Worm (Caenorhabditis elegans) whole organism, young adult: ENCODE measurements around the gene srf-3.
"Not testable (repeated sequence)": the region's sequence is repeated elsewhere in the genome, so short reads cannot be mapped to it uniquely, and the experiment has no call there.

Experiments
- B0336.3 ChIP-seq: fragments of 200-800 bp; sonication (Bioruptor generic); IDR thresholded peaks from 2 replicates; pipeline ENCODE4 v1.3.6; 2022; ENCODE audit warnings: missing genetic modification characterization, missing compliant biosample characterization
- D2030.7 ChIP-seq: fragments of 200-800 bp; sonication (Bioruptor generic); IDR thresholded peaks from 2 replicates; pipeline ENCODE4 v1.3.6; 2022; ENCODE audit warnings: missing genetic modification reagents, missing genetic modification characterization, missing compliant biosample characterization
- F33H1.4 ChIP-seq: fragments of 200-800 bp; sonication (Bioruptor generic); IDR thresholded peaks from 2 replicates; pipeline ENCODE4 v1.3.6; 2022; ENCODE audit warnings: missing genetic modification reagents, missing genetic modification characterization, missing compliant biosample characterization
- F57A8.1 ChIP-seq: fragments of 200-800 bp; sonication (Bioruptor generic); optimal IDR thresholded peaks from 2 replicates; lab custom pipeline; 2018; ENCODE audit warnings: mild to moderate bottlenecking, missing genetic modification characterization, moderate library complexity, missing compliant biosample characterization
- Y56A3A.18 ChIP-seq: fragments of 200-800 bp; sonication (Bioruptor generic); IDR thresholded peaks from 2 replicates; pipeline ENCODE4 v1.3.6; 2022; ENCODE audit warnings: missing genetic modification reagents, missing genetic modification characterization, missing compliant biosample characterization
- Y79H2A.3 ChIP-seq: fragments of 200-800 bp; sonication (Bioruptor generic); conservative IDR thresholded peaks from 2 replicates; pipeline ENCODE4 v1.3.6; 2022; ENCODE audit warnings: missing genetic modification reagents, missing genetic modification characterization, missing compliant biosample characterization
- ama-1 ChIP-seq, 3 experiments: fragments of 150-350 bp in 1 of 3; sonication (generic microtip) in 2 of 3; optimal IDR thresholded peaks; 2 replicates each; lab custom pipeline; 2014 to 2018; ENCODE audit warnings: missing biosample characterization in 2 of 3, missing genetic modification characterization in 2 of 3, missing genetic modification reagents in 2 of 3
- aptf-2 ChIP-seq: fragments of 200-800 bp; sonication (Bioruptor generic); conservative IDR thresholded peaks from 2 replicates; pipeline ENCODE4 v1.3.6; 2022; ENCODE audit warnings: missing genetic modification reagents, missing genetic modification characterization, missing compliant biosample characterization
- athp-1 ChIP-seq: sonication (generic microtip); optimal IDR thresholded peaks from 2 replicates; lab custom pipeline; 2017; ENCODE audit warnings: mild to moderate bottlenecking, missing genetic modification characterization, missing compliant biosample characterization
- attf-5 ChIP-seq: fragments of 200-800 bp; sonication (Bioruptor generic); optimal IDR thresholded peaks from 2 replicates; lab custom pipeline; 2018; ENCODE audit warnings: mild to moderate bottlenecking, missing genetic modification characterization, missing compliant biosample characterization
- bed-1 ChIP-seq: fragments of 200-800 bp; sonication (Bioruptor generic); IDR thresholded peaks from 2 replicates; pipeline ENCODE4 v1.3.6; 2022; ENCODE audit warnings: missing genetic modification reagents, missing genetic modification characterization, missing compliant biosample characterization
- cebp-1 ChIP-seq, 2 experiments: fragments of 200-800 bp in 1 of 2; sonication (Bioruptor generic) in 1 of 2; sonication (generic microtip) in 1 of 2; IDR thresholded peaks in 1 of 2; optimal IDR thresholded peaks in 1 of 2; 2 replicates each; pipeline versions ENCODE4 v1.3.6 to Lab custom; 2017 to 2022; ENCODE audit warnings: missing compliant biosample characterization in 2 of 2, missing genetic modification characterization in 2 of 2, mild to moderate bottlenecking in 1 of 2, missing genetic modification reagents in 1 of 2, moderate library complexity in 1 of 2
- ceh-58 ChIP-seq: fragments of 200-800 bp; sonication (Bioruptor generic); IDR thresholded peaks from 2 replicates; pipeline ENCODE4 v1.3.6; 2022; ENCODE audit warnings: missing genetic modification characterization, missing compliant biosample characterization
- die-1 ChIP-seq: sonication (generic microtip); optimal IDR thresholded peaks from 2 replicates; lab custom pipeline; 2016; ENCODE audit warnings: missing genotype, mild to moderate bottlenecking, missing genetic modification characterization, missing compliant biosample characterization
- dox-1 ChIP-seq: fragments of 200-800 bp; sonication (Bioruptor generic); IDR thresholded peaks from 2 replicates; pipeline ENCODE4 v1.3.6; 2022; ENCODE audit warnings: missing genetic modification reagents, missing genetic modification characterization, missing compliant biosample characterization
- dpl-1 ChIP-seq: fragments of 150-350 bp; optimal IDR thresholded peaks from 2 replicates; lab custom pipeline; 2014; ENCODE audit warnings: missing biosample characterization, missing genetic modification reagents, missing genetic modification characterization
- egl-18 ChIP-seq: fragments of 200-800 bp; sonication (Bioruptor generic); IDR thresholded peaks from 2 replicates; pipeline ENCODE4 v1.3.6; 2022; ENCODE audit warnings: missing genetic modification reagents, missing genetic modification characterization, missing compliant biosample characterization
- hlh-26 ChIP-seq: fragments of 200-800 bp; sonication (Bioruptor generic); conservative IDR thresholded peaks from 2 replicates; pipeline ENCODE4 v1.3.6; 2022; ENCODE audit warnings: missing genetic modification reagents, missing genetic modification characterization, missing compliant biosample characterization
- hmg-20 ChIP-seq: fragments of 200-800 bp; sonication (Bioruptor generic); IDR thresholded peaks from 2 replicates; pipeline ENCODE4 v1.3.6; 2022; ENCODE audit warnings: missing genetic modification reagents, missing genetic modification characterization, missing compliant biosample characterization
- lin-54 ChIP-seq: fragments of 200-800 bp; sonication (Bioruptor generic); optimal IDR thresholded peaks from 2 replicates; lab custom pipeline; 2018; ENCODE audit warnings: mild to moderate bottlenecking, missing genetic modification characterization, missing compliant biosample characterization
- madf-10 ChIP-seq: sonication (generic microtip); optimal IDR thresholded peaks from 2 replicates; lab custom pipeline; 2016; ENCODE audit warnings: mild to moderate bottlenecking, missing genetic modification characterization, missing compliant biosample characterization
- madf-3 ChIP-seq: fragments of 200-800 bp; sonication (Bioruptor generic); IDR thresholded peaks from 2 replicates; pipeline ENCODE4 v1.3.6; 2022; ENCODE audit warnings: missing genetic modification reagents, missing genetic modification characterization, missing compliant biosample characterization
- mcd-1 ChIP-seq: fragments of 200-800 bp; sonication (Bioruptor generic); IDR thresholded peaks from 2 replicates; pipeline ENCODE4 v1.3.6; 2022; ENCODE audit warnings: missing genetic modification reagents, missing genetic modification characterization, missing compliant biosample characterization
- mes-4 ChIP-seq: sonication (generic microtip); optimal IDR thresholded peaks from 2 replicates; lab custom pipeline; 2016; ENCODE audit warnings: missing genotype, missing genetic modification characterization, missing compliant biosample characterization
- nfya-2 ChIP-seq: fragments of 200-800 bp; sonication (Bioruptor generic); IDR thresholded peaks from 2 replicates; pipeline ENCODE4 v1.3.6; 2022; ENCODE audit warnings: missing genetic modification reagents, missing genetic modification characterization, missing compliant biosample characterization
- nhr-179 ChIP-seq: sonication (generic microtip); optimal IDR thresholded peaks from 2 replicates; lab custom pipeline; 2016; ENCODE audit warnings: mild to moderate bottlenecking, missing genetic modification characterization, missing compliant biosample characterization
- nhr-80 ChIP-seq: sonication (generic microtip); optimal IDR thresholded peaks from 2 replicates; lab custom pipeline; 2016; ENCODE audit warnings: missing genetic modification characterization, missing compliant biosample characterization
- nhr-90 ChIP-seq: sonication (generic microtip); optimal IDR thresholded peaks from 2 replicates; lab custom pipeline; 2016; ENCODE audit warnings: missing genotype, mild to moderate bottlenecking, missing genetic modification characterization, missing compliant biosample characterization
- pbrm-1 ChIP-seq: fragments of 200-800 bp; sonication (Bioruptor generic); IDR thresholded peaks from 2 replicates; pipeline ENCODE4 v1.3.6; 2022; ENCODE audit warnings: missing genetic modification reagents, missing genetic modification characterization, missing compliant biosample characterization
- rcor-1 ChIP-seq: fragments of 200-800 bp; sonication (Bioruptor generic); IDR thresholded peaks from 2 replicates; pipeline ENCODE4 v1.3.6; 2022; ENCODE audit warnings: missing genetic modification reagents, missing genetic modification characterization, missing compliant biosample characterization
- snpc-1.3 ChIP-seq: sonication (generic microtip); optimal IDR thresholded peaks from 2 replicates; lab custom pipeline; 2017; ENCODE audit warnings: missing genetic modification characterization, mild to moderate bottlenecking, missing compliant biosample characterization, antibody characterized with exemption, moderate library complexity, missing genotype, missing genetic modification reagents; ENCODE audit not compliant: insufficient read depth
- snpc-3.4 ChIP-seq: sonication (generic microtip); optimal IDR thresholded peaks from 2 replicates; lab custom pipeline; 2017; ENCODE audit warnings: missing genetic modification characterization, mild to moderate bottlenecking, missing compliant biosample characterization, antibody characterized with exemption, moderate library complexity, missing genotype, missing genetic modification reagents
- somi-1 ChIP-seq: fragments of 200-800 bp; sonication (Bioruptor generic); optimal IDR thresholded peaks from 2 replicates; lab custom pipeline; 2018; ENCODE audit warnings: mild to moderate bottlenecking, missing genetic modification characterization, missing compliant biosample characterization
- sptf-2 ChIP-seq: fragments of 200-800 bp; sonication (Bioruptor generic); optimal IDR thresholded peaks from 2 replicates; lab custom pipeline; 2018; ENCODE audit warnings: mild to moderate bottlenecking, missing genetic modification characterization, missing compliant biosample characterization
- tbp1 ChIP-seq: fragments of 200-800 bp; sonication (Bioruptor generic); optimal IDR thresholded peaks from 2 replicates; lab custom pipeline; 2018; ENCODE audit warnings: mild to moderate bottlenecking, missing genetic modification characterization, missing compliant biosample characterization
- unc-130 ChIP-seq: sonication (generic microtip); optimal IDR thresholded peaks from 2 replicates; lab custom pipeline; 2016; ENCODE audit warnings: missing genetic modification reagents, missing genetic modification characterization, missing compliant biosample characterization
- ztf-22 ChIP-seq: fragments of 200-800 bp; sonication (Bioruptor generic); optimal IDR thresholded peaks from 2 replicates; lab custom pipeline; 2018; ENCODE audit warnings: mild to moderate bottlenecking, missing genetic modification characterization, moderate library complexity, missing compliant biosample characterization
- ztf-25 ChIP-seq: fragments of 200-800 bp; sonication (Bioruptor generic); IDR thresholded peaks from 2 replicates; pipeline ENCODE4 v1.3.6; 2022; ENCODE audit warnings: missing genetic modification reagents, missing genetic modification characterization, missing compliant biosample characterization
- ztf-6 ChIP-seq: fragments of 200-800 bp; sonication (Bioruptor generic); IDR thresholded peaks from 2 replicates; pipeline ENCODE4 v1.3.6; 2022; ENCODE audit warnings: missing genetic modification reagents, missing genetic modification characterization, missing compliant biosample characterization

Gene srf-3

ce11 chrIV:12871445-12871947, 22.2 kb downstream of the srf-3 start, which contains the start of gene clec-187:
Gene clec-187, minus strand, starts transcription at chrIV:12871495.
- TF ChIP-seq ceh-58 (GFP tag; lab: Robert Waterston, UW) (no peak), mes-4 (tag; lab: Kevin White, UChicago) (no peak)

ce11 chrIV:12875260-12875659, 25.9 kb downstream of the srf-3 start, which contains the start of gene ZK896.1:
Gene ZK896.1, minus strand, starts transcription at chrIV:12875360.
- not testable (repeated sequence) for TF ChIP-seq sptf-2; hlh-26 (GFP tag; lab: Robert Waterston, UW); attf-5 (GFP tag; lab: Kevin White, UChicago)

ce11 chrIV:12876558-12876957, 27.2 kb downstream of the srf-3 start:
- TF ChIP-seq nhr-80 (tag; lab: Kevin White, UChicago) (peak; percentile 52), F33H1.4 (GFP tag; lab: Robert Waterston, UW) (no peak), tbp1 (no peak), nhr-179 (tag; lab: Kevin White, UChicago) (no peak), dox-1 (GFP tag; lab: Robert Waterston, UW) (no peak), aptf-2 (GFP tag; lab: Robert Waterston, UW) (no peak), mes-4 (tag; lab: Kevin White, UChicago) (no peak), madf-10 (tag; lab: Kevin White, UChicago) (no peak)

- TF ChIP-seq die-1 (tag; lab: Kevin White, UChicago) (no peak), nhr-80 (tag; lab: Kevin White, UChicago) (peak; percentile 42)
Measured at ce11 chrIV:12879557-12879956, 30.2 kb downstream of the srf-3 start, which contains the start of gene ZK896.5. Gene ZK896.5, minus strand, starts transcription at chrIV:12879645.

- TF ChIP-seq egl-18 (GFP tag; lab: Robert Waterston, UW) = no peak
- TF ChIP-seq nfya-2 (GFP tag; lab: Robert Waterston, UW) = no peak
- no peak for TF ChIP-seq lin-54 (GFP tag; lab: Kevin White, UChicago)
- no peak for TF ChIP-seq Y79H2A.3 (GFP tag; lab: Robert Waterston, UW)
- TF ChIP-seq ama-1 (optimal IDR thresholded peaks at IDR 0.05; lab: Kevin White, UChicago) = no peak
- TF ChIP-seq ama-1 (GFP tag; optimal IDR thresholded peaks at IDR 0.05; lab: Kevin White, UChicago) = no peak
- TF ChIP-seq F57A8.1 (GFP tag; lab: Kevin White, UChicago) = no peak
- no peak for TF ChIP-seq cebp-1 (GFP tag; IDR thresholded peaks at IDR 0.05; lab: Robert Waterston, UW)
- TF ChIP-seq cebp-1 (tag; optimal IDR thresholded peaks at IDR 0.05; lab: Kevin White, UChicago) = no peak
- no peak for TF ChIP-seq dpl-1 (GFP tag; lab: Kevin White, UChicago)
- TF ChIP-seq snpc-3.4 (tag; lab: Kevin White, UChicago) = no peak
- no peak for TF ChIP-seq bed-1 (GFP tag; lab: Robert Waterston, UW)
- no peak for TF ChIP-seq somi-1 (GFP tag; lab: Kevin White, UChicago)
Measured at ce11 chrIV:12883190-12883589, 33.9 kb downstream of the srf-3 start, which contains the start of gene ZK896.4. Gene ZK896.4, minus strand, starts transcription at chrIV:12883290.

- TF ChIP-seq D2030.7 (GFP tag; lab: Robert Waterston, UW) (no peak), unc-130 (GFP tag; lab: Kevin White, UChicago) (no peak), madf-3 (GFP tag; lab: Robert Waterston, UW) (no peak), snpc-1.3 (no peak), ztf-25 (GFP tag; lab: Robert Waterston, UW) (no peak), pbrm-1 (GFP tag; lab: Robert Waterston, UW) (no peak), mcd-1 (GFP tag; lab: Robert Waterston, UW) (no peak), hmg-20 (GFP tag; lab: Robert Waterston, UW) (no peak), nhr-90 (tag; lab: Kevin White, UChicago) (no peak), ztf-6 (GFP tag; lab: Robert Waterston, UW) (no peak), B0336.3 (GFP tag; lab: Robert Waterston, UW) (no peak), athp-1 (tag; lab: Kevin White, UChicago) (no peak), Y56A3A.18 (GFP tag; lab: Robert Waterston, UW) (no peak), rcor-1 (GFP tag; lab: Robert Waterston, UW) (no peak), ztf-22 (no peak)
Measured at ce11 chrIV:12886012-12886411, 36.7 kb downstream of the srf-3 start.
